Fruit fly (Drosophila melanogaster): ENCODE results near the gene Prp39.

DNA sequence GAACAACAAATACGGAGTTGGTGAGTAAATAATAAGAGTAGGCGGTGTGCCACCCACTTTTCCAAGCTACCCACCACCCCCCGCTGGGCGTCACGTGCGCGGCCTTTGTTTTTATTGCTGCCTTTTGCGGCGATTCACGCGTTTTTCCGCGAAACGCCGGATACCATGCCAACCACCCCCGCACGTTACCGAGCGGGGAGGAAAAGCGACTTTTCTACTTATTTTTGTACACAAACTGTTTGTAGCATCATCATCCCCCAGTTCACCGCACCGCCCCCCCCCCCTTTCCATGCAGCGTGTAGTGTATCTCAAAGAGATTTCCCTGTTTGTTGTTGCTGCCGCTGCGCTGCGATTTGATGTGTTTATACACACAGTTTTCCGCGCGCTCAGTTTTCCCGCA is 34.1 kb downstream of the Prp39 start:
- no peak for TF ChIP-seq pad (GFP tag; optimal IDR thresholded peaks at IDR 0.05)
- no peak for TF ChIP-seq Clk (GFP tag; optimal IDR thresholded peaks at IDR 0.05)
- no peak for TF ChIP-seq CG1620 (GFP tag; optimal IDR thresholded peaks at IDR 0.05)
- no peak for TF ChIP-seq CG5204 (GFP tag; optimal IDR thresholded peaks at IDR 0.05)

All from whole organism, adult.